Fruit fly (Drosophila melanogaster) whole organism, embryonic: Measurements from ENCODE around the gene mnd.

Experiments
- Asciz ChIP-seq: fragments of 200-800 bp; sonication (Bioruptor generic); optimal IDR thresholded peaks from 2 replicates; lab custom pipeline; 2017; ENCODE audit warnings: missing biosample characterization, mild to moderate bottlenecking, missing genetic modification characterization, missing genetic modification reagents
- Blimp-1 ChIP-seq: fragments of 200-800 bp; sonication (Bioruptor generic); optimal IDR thresholded peaks from 3 replicates; lab custom pipeline; 2018; ENCODE audit warnings: missing biosample characterization, missing genetic modification characterization, mild to moderate bottlenecking, moderate library complexity, missing genetic modification reagents
- C15 ChIP-seq: fragments of 200-800 bp; sonication (Bioruptor generic); IDR thresholded peaks from 3 replicates; pipeline ENCODE4 v1.3.6; 2022; ENCODE audit warnings: missing biosample characterization, missing genetic modification characterization
- CG12299 ChIP-seq: fragments of 200-800 bp; sonication (Bioruptor generic); optimal IDR thresholded peaks from 2 replicates; lab custom pipeline; 2018; ENCODE audit warnings: missing biosample characterization, mild to moderate bottlenecking, missing genetic modification characterization
- CG12744 ChIP-seq: fragments of 200-800 bp; sonication (Bioruptor generic); optimal IDR thresholded peaks from 2 replicates; lab custom pipeline; 2016; ENCODE audit warnings: missing biosample characterization, missing genetic modification characterization
- CG14014 ChIP-seq: fragments of 200-800 bp; sonication (Bioruptor generic); IDR thresholded peaks from 2 replicates; pipeline ENCODE4 v1.3.6; 2022; ENCODE audit warnings: missing biosample characterization, missing genetic modification characterization
- CG18011 ChIP-seq: fragments of 200-800 bp; sonication (Bioruptor generic); optimal IDR thresholded peaks from 2 replicates; lab custom pipeline; 2017; ENCODE audit warnings: missing biosample characterization, missing genetic modification characterization, mild to moderate bottlenecking, moderate library complexity, missing genotype
- CG2116 ChIP-seq: fragments of 200-800 bp; sonication (Bioruptor generic); optimal IDR thresholded peaks from 3 replicates; lab custom pipeline; 2018; ENCODE audit warnings: missing biosample characterization, mild to moderate bottlenecking, missing genetic modification characterization
- CG2712 ChIP-seq: fragments of 200-800 bp; optimal IDR thresholded peaks from 3 replicates; lab custom pipeline; 2019; ENCODE audit warnings: missing biosample characterization, mild to moderate bottlenecking, missing genetic modification characterization, moderate library complexity
- CG31224 ChIP-seq: fragments of 200-800 bp; sonication (Bioruptor generic); IDR thresholded peaks from 2 replicates; pipeline ENCODE4 v1.3.6; 2022; ENCODE audit warnings: missing biosample characterization, missing genetic modification characterization
- CG32767 ChIP-seq: fragments of 200-800 bp; sonication (Bioruptor generic); IDR thresholded peaks from 2 replicates; pipeline ENCODE4 v1.3.6; 2022; ENCODE audit warnings: missing biosample characterization, missing genetic modification characterization
- CG3281 ChIP-seq: fragments of 200-800 bp; sonication (Bioruptor generic); optimal IDR thresholded peaks from 3 replicates; lab custom pipeline; 2017; ENCODE audit warnings: missing biosample characterization, mild to moderate bottlenecking, missing genetic modification characterization
- CG34224 ChIP-seq: fragments of 200-800 bp; sonication (Bioruptor generic); IDR thresholded peaks from 3 replicates; pipeline ENCODE4 v1.3.6; 2022; ENCODE audit warnings: missing biosample characterization, missing genetic modification characterization; ENCODE audit not compliant: partially characterized antibody
- CG3995 ChIP-seq: fragments of 200-800 bp; sonication (Bioruptor generic); optimal IDR thresholded peaks from 3 replicates; lab custom pipeline; 2016; ENCODE audit warnings: missing biosample characterization, missing genetic modification characterization
- CG6791 ChIP-seq: fragments of 200-800 bp; sonication (Bioruptor generic); IDR thresholded peaks from 3 replicates; pipeline ENCODE4 v1.3.6; 2022; ENCODE audit warnings: missing biosample characterization, missing genetic modification characterization; ENCODE audit not compliant: partially characterized antibody
- CG7745 ChIP-seq: fragments of 200-800 bp; sonication (Bioruptor generic); optimal IDR thresholded peaks from 2 replicates; lab custom pipeline; 2018; ENCODE audit warnings: missing biosample characterization, mild to moderate bottlenecking, missing genetic modification characterization, moderate library complexity
- CG7987 ChIP-seq: fragments of 200-800 bp; sonication (Bioruptor generic); optimal IDR thresholded peaks from 2 replicates; lab custom pipeline; 2018; ENCODE audit warnings: missing biosample characterization, mild to moderate bottlenecking, missing genetic modification characterization, moderate library complexity
- CTCF ChIP-seq: fragments of 200-800 bp; sonication (Bioruptor generic); optimal IDR thresholded peaks from 2 replicates; lab custom pipeline; 2017; ENCODE audit warnings: missing biosample characterization, mild to moderate bottlenecking, missing genetic modification characterization, moderate library complexity
- Dip3 ChIP-seq: fragments of 200-800 bp; sonication (Bioruptor generic); optimal IDR thresholded peaks from 3 replicates; lab custom pipeline; 2016; ENCODE audit warnings: missing biosample characterization, missing genetic modification characterization
- ERR ChIP-seq: fragments of 200-800 bp; sonication (Bioruptor generic); optimal IDR thresholded peaks from 2 replicates; lab custom pipeline; 2016; ENCODE audit warnings: missing biosample characterization, missing genetic modification characterization
- Ets97D ChIP-seq: fragments of 200-800 bp; sonication (Bioruptor generic); optimal IDR thresholded peaks from 3 replicates; lab custom pipeline; 2016; ENCODE audit warnings: missing biosample characterization, missing genetic modification characterization
- Fer2 ChIP-seq: fragments of 200-800 bp; sonication (Bioruptor generic); optimal IDR thresholded peaks from 2 replicates; lab custom pipeline; 2018; ENCODE audit warnings: missing biosample characterization, mild to moderate bottlenecking, missing genetic modification characterization, moderate library complexity
- H15 ChIP-seq: fragments of 200-800 bp; sonication (Bioruptor generic); IDR thresholded peaks from 3 replicates; pipeline ENCODE4 v1.3.6; 2022; ENCODE audit warnings: missing biosample characterization, missing genetic modification characterization
- HLH4C ChIP-seq: fragments of 200-800 bp; sonication (Bioruptor generic); IDR thresholded peaks from 3 replicates; pipeline ENCODE4 v1.3.6; 2022; ENCODE audit warnings: missing biosample characterization, missing genetic modification characterization; ENCODE audit not compliant: partially characterized antibody
- Meics ChIP-seq: fragments of 200-800 bp; sonication (Bioruptor generic); optimal IDR thresholded peaks from 2 replicates; lab custom pipeline; 2017; ENCODE audit warnings: missing biosample characterization, mild to moderate bottlenecking, missing genetic modification characterization
- Pdp1 ChIP-seq, 2 experiments: fragments of 200-800 bp; sonication (Bioruptor generic); optimal IDR thresholded peaks; 3 replicates each; lab custom pipeline; 2016; ENCODE audit warnings: missing biosample characterization in 2 of 2, missing genetic modification characterization in 2 of 2, mild to moderate bottlenecking in 1 of 2, moderate library complexity in 1 of 2
- Poxn ChIP-seq: fragments of 200-800 bp; sonication (Bioruptor generic); IDR thresholded peaks from 2 replicates; pipeline ENCODE4 v1.3.6; 2022; ENCODE audit warnings: missing biosample characterization, missing genetic modification characterization
- Spps ChIP-seq: fragments of 200-800 bp; sonication (Bioruptor generic); optimal IDR thresholded peaks from 2 replicates; lab custom pipeline; 2018; ENCODE audit warnings: missing biosample characterization, mild to moderate bottlenecking, missing genetic modification characterization
- br ChIP-seq: fragments of >200 bp; optimal IDR thresholded peaks from 2 replicates; lab custom pipeline; 2017
- chinmo ChIP-seq: fragments of 200-800 bp; sonication (Bioruptor generic); IDR thresholded peaks from 4 replicates; pipeline ENCODE4 v1.3.6; 2022; ENCODE audit warnings: missing biosample characterization, missing genetic modification characterization; ENCODE audit not compliant: partially characterized antibody
- chm ChIP-seq: fragments of 200-800 bp; sonication (Bioruptor generic); IDR thresholded peaks from 2 replicates; pipeline ENCODE4 v1.3.6; 2022; ENCODE audit warnings: missing biosample characterization, missing genetic modification characterization
- croc ChIP-seq: fragments of 200-800 bp; sonication (Bioruptor generic); conservative IDR thresholded peaks from 3 replicates; pipeline ENCODE4 v1.3.6; 2022; ENCODE audit warnings: missing biosample characterization, missing genetic modification characterization
- da ChIP-seq: fragments of 200-800 bp; sonication (Bioruptor generic); optimal IDR thresholded peaks from 2 replicates; lab custom pipeline; 2016; ENCODE audit warnings: missing biosample characterization, missing genetic modification characterization
- ham ChIP-seq: fragments of 200-800 bp; sonication (Bioruptor generic); IDR thresholded peaks from 2 replicates; pipeline ENCODE4 v1.3.6; 2022; ENCODE audit warnings: missing biosample characterization, missing genetic modification characterization
- hkb ChIP-seq, 2 experiments: fragments of 200-800 bp in 1 of 2; fragments of >200 bp in 1 of 2; sonication (Bioruptor generic) in 1 of 2; IDR thresholded peaks in 1 of 2; optimal IDR thresholded peaks in 1 of 2; 2 replicates each; pipeline versions ENCODE4 v1.3.6 to Lab custom; 2017 to 2022; ENCODE audit warnings: missing biosample characterization in 1 of 2, missing genetic modification characterization in 1 of 2
- hth ChIP-seq: fragments of >200 bp; optimal IDR thresholded peaks from 2 replicates; lab custom pipeline; 2017; ENCODE audit warnings: inconsistent platforms
- insv ChIP-seq, 2 experiments: fragments of 200-800 bp; sonication (Bioruptor generic); optimal IDR thresholded peaks; 3 replicates each; lab custom pipeline; 2016 to 2018; ENCODE audit warnings: missing biosample characterization in 2 of 2, missing genetic modification characterization in 2 of 2
- inv ChIP-seq: fragments of 200-800 bp; sonication (Bioruptor generic); IDR thresholded peaks from 2 replicates; pipeline ENCODE4 v1.3.6; 2022; ENCODE audit warnings: missing biosample characterization, missing genetic modification characterization; ENCODE audit not compliant: partially characterized antibody
- klu ChIP-seq: fragments of 200-800 bp; sonication (Bioruptor generic); IDR thresholded peaks from 2 replicates; pipeline ENCODE4 v1.3.6; 2022; ENCODE audit warnings: missing biosample characterization, missing genetic modification characterization
- knrl ChIP-seq: fragments of 200-800 bp; sonication (Bioruptor generic); IDR thresholded peaks from 3 replicates; pipeline ENCODE4 v1.3.6; 2022; ENCODE audit warnings: missing biosample characterization, missing genetic modification characterization; ENCODE audit not compliant: partially characterized antibody
- lilli ChIP-seq: fragments of 200-800 bp; sonication (Bioruptor generic); optimal IDR thresholded peaks from 3 replicates; lab custom pipeline; 2016; ENCODE audit warnings: missing biosample characterization, missing genetic modification characterization
- luna ChIP-seq: fragments of 200-800 bp; sonication (Bioruptor generic); optimal IDR thresholded peaks from 2 replicates; lab custom pipeline; 2016; ENCODE audit warnings: missing biosample characterization, missing genetic modification characterization
- pho ChIP-seq: fragments of 200-800 bp; sonication (Bioruptor generic); optimal IDR thresholded peaks from 2 replicates; lab custom pipeline; 2016; ENCODE audit warnings: missing biosample characterization, missing genetic modification characterization
- phol ChIP-seq: fragments of 200-800 bp; sonication (Bioruptor generic); optimal IDR thresholded peaks from 3 replicates; lab custom pipeline; 2018; ENCODE audit warnings: missing biosample characterization, mild to moderate bottlenecking, missing genetic modification characterization, moderate library complexity
- ro ChIP-seq: fragments of 200-800 bp; sonication (Bioruptor generic); IDR thresholded peaks from 2 replicates; pipeline ENCODE4 v1.3.6; 2022; ENCODE audit warnings: missing biosample characterization, missing genetic modification characterization
- sens ChIP-seq: fragments of 200-800 bp; sonication (Bioruptor generic); peaks from one replicate; lab custom pipeline; 2016; ENCODE audit warnings: missing biosample characterization, missing genetic modification characterization
- slou ChIP-seq: fragments of 200-800 bp; sonication (Bioruptor generic); optimal IDR thresholded peaks from 3 replicates; lab custom pipeline; 2016; ENCODE audit warnings: missing biosample characterization, missing genetic modification characterization
- tin ChIP-seq: fragments of 200-800 bp; sonication (Bioruptor generic); optimal IDR thresholded peaks from 3 replicates; lab custom pipeline; 2016; ENCODE audit warnings: missing biosample characterization, missing genetic modification characterization
- yki ChIP-seq: fragments of >200 bp; optimal IDR thresholded peaks from 3 replicates; lab custom pipeline; 2018

Gene mnd

dm6 chr3L:14977536-14978495, 7.1 kb upstream of the mnd start (continued):
- no peak for TF ChIP-seq CG12299
- TF ChIP-seq chm (GFP tag; lab: Robert Waterston, UW) = peak; percentile 79
- TF ChIP-seq CG2116 = no peak
- TF ChIP-seq hkb (optimal IDR thresholded peaks at IDR 0.05; lab: Kevin White, UChicago) = no peak
- TF ChIP-seq hkb (GFP tag; IDR thresholded peaks at IDR 0.05; lab: Robert Waterston, UW) = peak; percentile 68
- TF ChIP-seq CG32767 (GFP tag; lab: Robert Waterston, UW) = no peak
- no peak for TF ChIP-seq Spps (tag; lab: Kevin White, UChicago)
- no peak for TF ChIP-seq CG3281 (GFP tag; lab: Kevin White, UChicago)
- peak; percentile 7 for TF ChIP-seq Blimp-1 (GFP tag; lab: Kevin White, UChicago)
- TF ChIP-seq sens (GFP tag; lab: Kevin White, UChicago) = peak; percentile 93
- no peak for TF ChIP-seq luna
- no peak for TF ChIP-seq Meics
- no peak for TF ChIP-seq HLH4C (GFP tag; lab: Robert Waterston, UW)
- TF ChIP-seq CG14014 (GFP tag; lab: Robert Waterston, UW) = peak; percentile 32; the same call in 1 of the 2 replicates
- TF ChIP-seq CG2712 (tag; lab: Kevin White, UChicago) = peak; percentile 62
- TF ChIP-seq ERR (GFP tag; lab: Kevin White, UChicago) = no peak
- no peak for TF ChIP-seq da (GFP tag; lab: Kevin White, UChicago)
- TF ChIP-seq Asciz (GFP tag; lab: Kevin White, UChicago) = no peak
- no peak for TF ChIP-seq knrl
- TF ChIP-seq CG6791 (GFP tag; lab: Robert Waterston, UW) = peak; percentile 62; the same call in 1 of the 3 replicates
- TF ChIP-seq Fer2 (tag; lab: Kevin White, UChicago) = no peak
- TF ChIP-seq br = no peak
- TF ChIP-seq yki (lab: Kevin White, UChicago) = no peak
- no peak for TF ChIP-seq C15 (GFP tag; lab: Robert Waterston, UW)
- TF ChIP-seq CG18011 (GFP tag; lab: Kevin White, UChicago) = no peak
- TF ChIP-seq chinmo (GFP tag; lab: Robert Waterston, UW) = no peak; the same call in 2 of the 4 replicates
- no peak for TF ChIP-seq Dip3
- no peak for TF ChIP-seq croc (GFP tag; lab: Robert Waterston, UW)
- peak; percentile 75 for TF ChIP-seq phol (tag; lab: Kevin White, UChicago)
- TF ChIP-seq inv (GFP tag; lab: Robert Waterston, UW) = no peak
- no peak for TF ChIP-seq CG31224 (GFP tag; lab: Robert Waterston, UW)
- TF ChIP-seq Pdp1 (GFP tag; optimal IDR thresholded peaks at IDR 0.05; lab: Kevin White, UChicago) = peak in 1 of 2 experiments; percentile 48
- no peak for TF ChIP-seq CG7745 (tag; lab: Kevin White, UChicago)
- TF ChIP-seq ro = no peak
- TF ChIP-seq CG7987 (GFP tag; lab: Kevin White, UChicago) = no peak
- TF ChIP-seq lilli (GFP tag; lab: Kevin White, UChicago) = no peak
- no peak for TF ChIP-seq CG3995
- peak; percentile 6 for TF ChIP-seq tin (GFP tag; lab: Kevin White, UChicago)
- TF ChIP-seq CG34224 (GFP tag; lab: Robert Waterston, UW) = peak; percentile 38; the same call in 1 of the 3 replicates
- no peak for TF ChIP-seq CG12744 (GFP tag; lab: Kevin White, UChicago)
- TF ChIP-seq hth (lab: Kevin White, UChicago) = no peak
- no peak for TF ChIP-seq Ets97D
- TF ChIP-seq klu = 0 out of 2 replicates have a peak, but pooled peaks have one; percentile 21
- peak in 1 of 2 experiments; percentile 36 for TF ChIP-seq insv (GFP tag; optimal IDR thresholded peaks at IDR 0.05; lab: Kevin White, UChicago)
- peak; percentile 23; the same call in 1 of the 3 replicates for TF ChIP-seq H15 (GFP tag; lab: Robert Waterston, UW)
- no peak for TF ChIP-seq pho (GFP tag; lab: Kevin White, UChicago)
- no peak for TF ChIP-seq slou
- TF ChIP-seq ham = no peak
- TF ChIP-seq Poxn (GFP tag; lab: Robert Waterston, UW) = no peak
- TF ChIP-seq CTCF (GFP tag; lab: Kevin White, UChicago) = no peak
